Worm (Caenorhabditis elegans) whole organism, young adult: Measurements from ENCODE around the gene twk-8.
"Not testable (repeated sequence)": the region's sequence is repeated elsewhere in the genome, so short reads cannot be mapped to it uniquely, and the experiment has no call there.

Experiments used
- F23B12.7 ChIP-seq: sonication (generic microtip); optimal IDR thresholded peaks from 2 replicates; lab custom pipeline; 2017; ENCODE audit warnings: missing genetic modification characterization, mild to moderate bottlenecking, missing compliant biosample characterization, antibody characterized with exemption, moderate library complexity; ENCODE audit not compliant: insufficient read depth
- ama-1 ChIP-seq, 3 experiments: fragments of 150-350 bp in 1 of 3; sonication (generic microtip) in 2 of 3; optimal IDR thresholded peaks; 2 replicates each; lab custom pipeline; 2014 to 2018; ENCODE audit warnings: missing biosample characterization in 2 of 3, missing genetic modification characterization in 2 of 3, missing genetic modification reagents in 2 of 3
- snpc-3.4 ChIP-seq: sonication (generic microtip); optimal IDR thresholded peaks from 2 replicates; lab custom pipeline; 2017; ENCODE audit warnings: missing genetic modification characterization, mild to moderate bottlenecking, missing compliant biosample characterization, antibody characterized with exemption, moderate library complexity, missing genotype, missing genetic modification reagents
- unc-62 ChIP-seq: fragments of 150-350 bp; optimal IDR thresholded peaks from 2 replicates; lab custom pipeline; 2014; ENCODE audit warnings: missing biosample characterization, missing genetic modification reagents, missing genetic modification characterization

- not testable (repeated sequence) for TF ChIP-seq unc-62 (GFP tag; lab: Kevin White, UChicago); snpc-3.4 (tag; lab: Kevin White, UChicago); F23B12.7; ama-1 (optimal IDR thresholded peaks at IDR 0.05; lab: Kevin White, UChicago); ama-1 (GFP tag; optimal IDR thresholded peaks at IDR 0.05; lab: Kevin White, UChicago)
Observed at ce11 chrIV:9067277-9068197, 14.6 kb upstream of the twk-8 start.
